Fruit fly (Drosophila melanogaster) whole organism, embryonic: ENCODE results near the gene CG6000.

ENCODE experiments used
- CG10147 ChIP-seq: fragments of 200-800 bp; sonication (Bioruptor generic); optimal IDR thresholded peaks from 2 replicates; lab custom pipeline; 2019; ENCODE audit warnings: missing biosample characterization, mild to moderate bottlenecking, missing genetic modification characterization, moderate library complexity
- CG10267 ChIP-seq: fragments of 200-800 bp; sonication (Bioruptor generic); optimal IDR thresholded peaks from 2 replicates; lab custom pipeline; 2018; ENCODE audit warnings: missing biosample characterization, mild to moderate bottlenecking, missing genetic modification characterization, moderate library complexity
- CG10366 ChIP-seq: fragments of 200-800 bp; sonication (Bioruptor generic); IDR thresholded peaks from 2 replicates; pipeline ENCODE4 v1.3.6; 2022; ENCODE audit warnings: missing biosample characterization, missing genetic modification characterization
- CG11504 ChIP-seq: fragments of 200-800 bp; sonication (Bioruptor generic); optimal IDR thresholded peaks from 3 replicates; lab custom pipeline; 2019; ENCODE audit warnings: missing biosample characterization, mild to moderate bottlenecking, missing genetic modification characterization, moderate library complexity
- CG11695 ChIP-seq: fragments of 200-800 bp; sonication (Bioruptor generic); IDR thresholded peaks from 3 replicates; pipeline ENCODE4 v1.3.6; 2022; ENCODE audit warnings: missing biosample characterization, missing genetic modification characterization
- CG12744 ChIP-seq: fragments of 200-800 bp; sonication (Bioruptor generic); optimal IDR thresholded peaks from 2 replicates; lab custom pipeline; 2016; ENCODE audit warnings: missing biosample characterization, missing genetic modification characterization
- CG1603 ChIP-seq: fragments of 200-800 bp; sonication (Bioruptor generic); optimal IDR thresholded peaks from 2 replicates; lab custom pipeline; 2019; ENCODE audit warnings: missing biosample characterization, mild to moderate bottlenecking, missing genetic modification characterization, moderate library complexity
- CG16815 ChIP-seq: fragments of 200-800 bp; sonication (Bioruptor generic); optimal IDR thresholded peaks from 3 replicates; lab custom pipeline; 2017; ENCODE audit warnings: missing biosample characterization, mild to moderate bottlenecking, missing genetic modification characterization
- CG18262 ChIP-seq: fragments of 200-800 bp; optimal IDR thresholded peaks from 3 replicates; lab custom pipeline; 2019; ENCODE audit warnings: missing biosample characterization, mild to moderate bottlenecking, missing genetic modification characterization, moderate library complexity
- CG2889 ChIP-seq: fragments of 200-800 bp; sonication (Bioruptor generic); IDR thresholded peaks from 3 replicates; pipeline ENCODE4 v1.3.6; 2022; ENCODE audit warnings: missing biosample characterization, missing genetic modification characterization
- CG31224 ChIP-seq: fragments of 200-800 bp; sonication (Bioruptor generic); IDR thresholded peaks from 2 replicates; pipeline ENCODE4 v1.3.6; 2022; ENCODE audit warnings: missing biosample characterization, missing genetic modification characterization
- CG6689 ChIP-seq: fragments of 200-800 bp; sonication (Bioruptor generic); IDR thresholded peaks from 2 replicates; pipeline ENCODE4 v1.3.6; 2022; ENCODE audit warnings: missing biosample characterization, missing genetic modification characterization
- CG7271 ChIP-seq: fragments of 200-800 bp; sonication (Bioruptor generic); optimal IDR thresholded peaks from 2 replicates; lab custom pipeline; 2018; ENCODE audit warnings: missing biosample characterization, mild to moderate bottlenecking, missing genetic modification characterization, moderate library complexity
- CG7839 ChIP-seq: fragments of 200-800 bp; sonication (Bioruptor generic); optimal IDR thresholded peaks from 3 replicates; lab custom pipeline; 2018; ENCODE audit warnings: missing biosample characterization, mild to moderate bottlenecking, missing genetic modification characterization, moderate library complexity
- CG7928 ChIP-seq: fragments of 200-800 bp; sonication (Bioruptor generic); optimal IDR thresholded peaks from 2 replicates; lab custom pipeline; 2017; ENCODE audit warnings: missing biosample characterization, mild to moderate bottlenecking, missing genetic modification characterization
- CG9797 ChIP-seq: fragments of 200-800 bp; sonication (Bioruptor generic); optimal IDR thresholded peaks from 3 replicates; lab custom pipeline; 2018; ENCODE audit warnings: missing biosample characterization, mild to moderate bottlenecking, missing genetic modification characterization
- CG9932 ChIP-seq: fragments of 200-800 bp; sonication (Bioruptor generic); IDR thresholded peaks from 2 replicates; pipeline ENCODE4 v1.3.6; 2022; ENCODE audit warnings: missing biosample characterization, missing genetic modification characterization
- CTCF ChIP-seq: fragments of 200-800 bp; sonication (Bioruptor generic); optimal IDR thresholded peaks from 2 replicates; lab custom pipeline; 2017; ENCODE audit warnings: missing biosample characterization, mild to moderate bottlenecking, missing genetic modification characterization, moderate library complexity
- D ChIP-seq, 2 experiments: fragments of 200-800 bp in 1 of 2; fragments of >200 bp in 1 of 2; sonication (Bioruptor generic) in 1 of 2; optimal IDR thresholded peaks; 2 replicates in 1 of 2; 3 replicates in 1 of 2; lab custom pipeline; 2017; ENCODE audit warnings: mild to moderate bottlenecking in 1 of 2, missing biosample characterization in 1 of 2, missing genetic modification characterization in 1 of 2, missing genetic modification reagents in 1 of 2
- Dip2 ChIP-seq: fragments of 200-800 bp; sonication (Bioruptor generic); IDR thresholded peaks from 2 replicates; pipeline ENCODE4 v1.3.6; 2022; ENCODE audit warnings: missing biosample characterization, missing genetic modification characterization
- Drgx ChIP-seq: fragments of 200-800 bp; sonication (Bioruptor generic); IDR thresholded peaks from 2 replicates; pipeline ENCODE4 v1.3.6; 2022; ENCODE audit warnings: missing biosample characterization, missing genetic modification characterization
- Eip74EF ChIP-seq, 2 experiments: fragments of 200-800 bp in 1 of 2; fragments of >200 bp in 1 of 2; sonication (Bioruptor generic) in 1 of 2; optimal IDR thresholded peaks; 2 replicates each; lab custom pipeline; 2017 to 2019; ENCODE audit warnings: missing biosample characterization in 2 of 2, missing genetic modification characterization in 2 of 2, mild to moderate bottlenecking in 1 of 2, moderate library complexity in 1 of 2
- Ets97D ChIP-seq: fragments of 200-800 bp; sonication (Bioruptor generic); optimal IDR thresholded peaks from 3 replicates; lab custom pipeline; 2016; ENCODE audit warnings: missing biosample characterization, missing genetic modification characterization
- HLH54F ChIP-seq: fragments of 200-800 bp; sonication (Bioruptor generic); optimal IDR thresholded peaks from 3 replicates; lab custom pipeline; 2016; ENCODE audit warnings: missing biosample characterization, missing genetic modification characterization
- Hsf ChIP-seq: fragments of 200-800 bp; sonication (Bioruptor generic); optimal IDR thresholded peaks from 3 replicates; lab custom pipeline; 2016; ENCODE audit warnings: missing biosample characterization, missing genetic modification characterization
- Nf-YA ChIP-seq: fragments of 200-800 bp; sonication (Bioruptor generic); IDR thresholded peaks from 2 replicates; pipeline ENCODE4 v1.3.6; 2022; ENCODE audit warnings: missing biosample characterization, missing genetic modification characterization
- Spps ChIP-seq: fragments of 200-800 bp; sonication (Bioruptor generic); optimal IDR thresholded peaks from 2 replicates; lab custom pipeline; 2018; ENCODE audit warnings: missing biosample characterization, mild to moderate bottlenecking, missing genetic modification characterization
- Sry-β ChIP-seq: fragments of 200-800 bp; sonication (Bioruptor generic); optimal IDR thresholded peaks from 2 replicates; lab custom pipeline; 2018; ENCODE audit warnings: missing biosample characterization, mild to moderate bottlenecking, missing genetic modification characterization, moderate library complexity
- Trl ChIP-seq, 3 experiments: fragments of >200 bp in 2 of 3; fragments of 200-800 bp in 1 of 3; sonication (Bioruptor generic) in 1 of 3; optimal IDR thresholded peaks; 2 replicates in 1 of 3; 3 replicates in 2 of 3; lab custom pipeline; 2016 to 2017; ENCODE audit warnings: missing biosample characterization in 1 of 3, missing genetic modification characterization in 1 of 3
- al ChIP-seq: fragments of 200-800 bp; sonication (Bioruptor generic); IDR thresholded peaks from 2 replicates; pipeline ENCODE4 v1.3.6; 2022; ENCODE audit warnings: missing biosample characterization, missing genetic modification characterization
- ato ChIP-seq: fragments of 200-800 bp; sonication (Bioruptor generic); IDR thresholded peaks from 2 replicates; pipeline ENCODE4 v1.3.6; 2022; ENCODE audit warnings: missing biosample characterization, missing genetic modification characterization; ENCODE audit not compliant: partially characterized antibody
- chm ChIP-seq: fragments of 200-800 bp; sonication (Bioruptor generic); IDR thresholded peaks from 2 replicates; pipeline ENCODE4 v1.3.6; 2022; ENCODE audit warnings: missing biosample characterization, missing genetic modification characterization
- dmrt11E ChIP-seq: fragments of 200-800 bp; sonication (Bioruptor generic); optimal IDR thresholded peaks from 3 replicates; lab custom pipeline; 2018; ENCODE audit warnings: missing biosample characterization, mild to moderate bottlenecking, missing genetic modification characterization, moderate library complexity
- dmrt99B ChIP-seq: fragments of 200-800 bp; sonication (Bioruptor generic); optimal IDR thresholded peaks from 2 replicates; lab custom pipeline; 2018; ENCODE audit warnings: missing biosample characterization, mild to moderate bottlenecking, missing genetic modification characterization, moderate library complexity
- eve ChIP-seq, 2 experiments: fragments of >200 bp; optimal IDR thresholded peaks; 2 replicates each; lab custom pipeline; 2017; ENCODE audit warnings: missing biosample characterization in 2 of 2, missing genetic modification characterization in 2 of 2
- ewg ChIP-seq: fragments of 200-800 bp; sonication (Bioruptor generic); optimal IDR thresholded peaks from 3 replicates; lab custom pipeline; 2017; ENCODE audit warnings: mild to moderate bottlenecking, missing biosample characterization, missing genetic modification reagents, missing genetic modification characterization
- exex ChIP-seq: fragments of 200-800 bp; sonication (Bioruptor generic); optimal IDR thresholded peaks from 4 replicates; lab custom pipeline; 2018; ENCODE audit warnings: missing biosample characterization, mild to moderate bottlenecking, missing genetic modification characterization, moderate library complexity
- gcm ChIP-seq: fragments of 200-800 bp; sonication (Bioruptor generic); optimal IDR thresholded peaks from 2 replicates; lab custom pipeline; 2019; ENCODE audit warnings: missing biosample characterization, mild to moderate bottlenecking, missing genetic modification characterization, moderate library complexity
- gem ChIP-seq: fragments of 200-800 bp; sonication (Bioruptor generic); optimal IDR thresholded peaks from 2 replicates; lab custom pipeline; 2019; ENCODE audit warnings: missing biosample characterization, mild to moderate bottlenecking, missing genetic modification characterization, moderate library complexity
- insv ChIP-seq, 2 experiments: fragments of 200-800 bp; sonication (Bioruptor generic); optimal IDR thresholded peaks; 3 replicates each; lab custom pipeline; 2016 to 2018; ENCODE audit warnings: missing biosample characterization in 2 of 2, missing genetic modification characterization in 2 of 2
- jing ChIP-seq: fragments of 200-800 bp; sonication (Bioruptor generic); optimal IDR thresholded peaks from 2 replicates; lab custom pipeline; 2018; ENCODE audit warnings: missing biosample characterization, mild to moderate bottlenecking, missing genetic modification characterization
- lab ChIP-seq: fragments of 200-800 bp; sonication (Bioruptor generic); optimal IDR thresholded peaks from 3 replicates; lab custom pipeline; 2017; ENCODE audit warnings: missing biosample characterization, missing genetic modification characterization, mild to moderate bottlenecking, moderate library complexity, missing genetic modification reagents
- mirr ChIP-seq: fragments of 200-800 bp; sonication (Bioruptor generic); optimal IDR thresholded peaks from 3 replicates; lab custom pipeline; 2018; ENCODE audit warnings: missing biosample characterization, mild to moderate bottlenecking, missing genetic modification characterization
- nerfin-2 ChIP-seq: fragments of 200-800 bp; sonication (Bioruptor generic); IDR thresholded peaks from 2 replicates; pipeline ENCODE4 v1.3.6; 2022; ENCODE audit warnings: missing biosample characterization, missing genetic modification characterization; ENCODE audit not compliant: partially characterized antibody
- odd ChIP-seq: fragments of 200-800 bp; sonication (Bioruptor generic); optimal IDR thresholded peaks from 2 replicates; lab custom pipeline; 2017; ENCODE audit warnings: missing biosample characterization, mild to moderate bottlenecking, missing genetic modification characterization
- p53 ChIP-seq: fragments of 200-800 bp; sonication (Bioruptor generic); optimal IDR thresholded peaks from 2 replicates; lab custom pipeline; 2016; ENCODE audit warnings: missing biosample characterization, missing genetic modification characterization
- ranshi ChIP-seq: fragments of 200-800 bp; sonication (Bioruptor generic); IDR thresholded peaks from 2 replicates; pipeline ENCODE4 v1.3.6; 2022; ENCODE audit warnings: missing biosample characterization, missing genetic modification characterization
- rib ChIP-seq: fragments of 200-800 bp; sonication (Bioruptor generic); IDR thresholded peaks from 2 replicates; pipeline ENCODE4 v1.3.6; 2022; ENCODE audit warnings: missing biosample characterization, missing genetic modification characterization
- ro ChIP-seq: fragments of 200-800 bp; sonication (Bioruptor generic); IDR thresholded peaks from 2 replicates; pipeline ENCODE4 v1.3.6; 2022; ENCODE audit warnings: missing biosample characterization, missing genetic modification characterization
- row ChIP-seq: fragments of 200-800 bp; sonication (Bioruptor generic); IDR thresholded peaks from 3 replicates; pipeline ENCODE4 v1.3.6; 2022; ENCODE audit warnings: missing biosample characterization, missing genetic modification characterization
- ssp ChIP-seq: fragments of 200-800 bp; sonication (Bioruptor generic); IDR thresholded peaks from 2 replicates; pipeline ENCODE4 v1.3.6; 2022; ENCODE audit warnings: missing biosample characterization, missing genetic modification characterization

Gene CG6000

DNA sequence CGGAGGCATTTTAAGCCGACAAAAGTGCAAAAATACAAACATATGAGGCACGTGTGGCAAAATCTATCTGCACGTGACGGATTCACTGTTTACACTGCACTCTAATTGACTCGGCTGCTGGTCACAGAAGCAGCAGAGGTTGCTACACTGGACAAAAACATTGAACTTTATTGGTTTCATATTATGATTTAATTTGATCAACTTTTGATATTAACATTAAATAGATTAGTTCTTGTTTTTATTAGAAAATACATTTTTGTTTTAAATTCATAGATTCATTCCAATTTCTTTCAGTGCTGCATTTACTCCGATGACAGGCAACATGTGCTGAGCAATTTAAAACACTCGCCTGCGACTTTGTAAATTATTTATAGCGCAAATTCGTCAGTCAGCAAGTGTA is 24.9 kb downstream of the CG6000 start (continued):
- TF ChIP-seq ewg = no peak
- TF ChIP-seq CTCF = no peak
- peak; percentile 40 for TF ChIP-seq gem (tag; lab: Kevin White, UChicago)
- no peak for TF ChIP-seq CG12744
- TF ChIP-seq D (optimal IDR thresholded peaks at IDR 0.05; lab: Kevin White, UChicago) = no peak
- TF ChIP-seq D (GFP tag; optimal IDR thresholded peaks at IDR 0.05; lab: Kevin White, UChicago) = no peak
- TF ChIP-seq exex (tag; lab: Kevin White, UChicago) = no peak
- TF ChIP-seq row (GFP tag; lab: Robert Waterston, UW) = peak; percentile 31; the same call in 1 of the 3 replicates
- TF ChIP-seq CG11504 = no peak
- TF ChIP-seq CG11695 = 0 out of 3 replicates have a peak, but pooled peaks have one; percentile 23
- no peak for TF ChIP-seq odd (GFP tag; lab: Kevin White, UChicago)
- no peak for TF ChIP-seq CG9932 (GFP tag; lab: Robert Waterston, UW)
- no peak for TF ChIP-seq lab (GFP tag; lab: Kevin White, UChicago)
- no peak for TF ChIP-seq rib
- TF ChIP-seq Eip74EF (GFP tag; optimal IDR thresholded peaks at IDR 0.05; lab: Kevin White, UChicago) = no peak
- TF ChIP-seq Hsf (GFP tag; lab: Kevin White, UChicago) = no peak
- TF ChIP-seq eve (GFP tag; optimal IDR thresholded peaks at IDR 0.05; lab: Kevin White, UChicago) = no peak
- peak; percentile 19 for TF ChIP-seq CG7839 (tag; lab: Kevin White, UChicago)
- TF ChIP-seq Trl (optimal IDR thresholded peaks at IDR 0.05; lab: Kevin White, UChicago) = no peak
- no peak for TF ChIP-seq Trl (GFP tag; optimal IDR thresholded peaks at IDR 0.05; lab: Kevin White, UChicago)
- no peak for TF ChIP-seq insv (GFP tag; optimal IDR thresholded peaks at IDR 0.05; lab: Kevin White, UChicago)
- no peak for TF ChIP-seq HLH54F
- no peak for TF ChIP-seq CG7271 (tag; lab: Kevin White, UChicago)
- TF ChIP-seq ssp (GFP tag; lab: Robert Waterston, UW) = no peak
- no peak for TF ChIP-seq ro (GFP tag; lab: Robert Waterston, UW)
- TF ChIP-seq Drgx = 0 out of 2 replicates have a peak, but pooled peaks have one; percentile 38
- no peak for TF ChIP-seq CG10147
- no peak for TF ChIP-seq CG2889
- peak; percentile 14 for TF ChIP-seq dmrt99B
- TF ChIP-seq CG18262 (tag; lab: Kevin White, UChicago) = no peak
- TF ChIP-seq CG1603 (tag; lab: Kevin White, UChicago) = no peak
- no peak for TF ChIP-seq Ets97D (GFP tag; lab: Kevin White, UChicago)
- no peak for TF ChIP-seq nerfin-2 (GFP tag; lab: Robert Waterston, UW)
- no peak for TF ChIP-seq chm
- TF ChIP-seq ranshi (GFP tag; lab: Robert Waterston, UW) = no peak
- no peak for TF ChIP-seq ato
- no peak for TF ChIP-seq Sry-β (GFP tag; lab: Kevin White, UChicago)
- TF ChIP-seq Dip2 (GFP tag; lab: Robert Waterston, UW) = no peak
- no peak for TF ChIP-seq Nf-YA (GFP tag; lab: Robert Waterston, UW)
- TF ChIP-seq dmrt11E (tag; lab: Kevin White, UChicago) = no peak
- TF ChIP-seq CG10366 (GFP tag; lab: Robert Waterston, UW) = no peak
- no peak for TF ChIP-seq jing
- no peak for TF ChIP-seq al (GFP tag; lab: Robert Waterston, UW)
- no peak for TF ChIP-seq CG31224
- no peak for TF ChIP-seq CG9797 (GFP tag; lab: Kevin White, UChicago)
- no peak for TF ChIP-seq Spps (tag; lab: Kevin White, UChicago)
- TF ChIP-seq CG16815 = no peak
- no peak for TF ChIP-seq mirr (GFP tag; lab: Kevin White, UChicago)
- no peak for TF ChIP-seq p53 (GFP tag; lab: Kevin White, UChicago)
- TF ChIP-seq CG10267 = peak; percentile 12
- no peak for TF ChIP-seq CG7928 (GFP tag; lab: Kevin White, UChicago)
- TF ChIP-seq gcm (GFP tag; lab: Kevin White, UChicago) = no peak
- 0 out of 2 replicates have a peak, but pooled peaks have one; percentile 28 for TF ChIP-seq CG6689
